Fruit fly (Drosophila melanogaster): ENCODE results near the gene CG33635.

DNA sequence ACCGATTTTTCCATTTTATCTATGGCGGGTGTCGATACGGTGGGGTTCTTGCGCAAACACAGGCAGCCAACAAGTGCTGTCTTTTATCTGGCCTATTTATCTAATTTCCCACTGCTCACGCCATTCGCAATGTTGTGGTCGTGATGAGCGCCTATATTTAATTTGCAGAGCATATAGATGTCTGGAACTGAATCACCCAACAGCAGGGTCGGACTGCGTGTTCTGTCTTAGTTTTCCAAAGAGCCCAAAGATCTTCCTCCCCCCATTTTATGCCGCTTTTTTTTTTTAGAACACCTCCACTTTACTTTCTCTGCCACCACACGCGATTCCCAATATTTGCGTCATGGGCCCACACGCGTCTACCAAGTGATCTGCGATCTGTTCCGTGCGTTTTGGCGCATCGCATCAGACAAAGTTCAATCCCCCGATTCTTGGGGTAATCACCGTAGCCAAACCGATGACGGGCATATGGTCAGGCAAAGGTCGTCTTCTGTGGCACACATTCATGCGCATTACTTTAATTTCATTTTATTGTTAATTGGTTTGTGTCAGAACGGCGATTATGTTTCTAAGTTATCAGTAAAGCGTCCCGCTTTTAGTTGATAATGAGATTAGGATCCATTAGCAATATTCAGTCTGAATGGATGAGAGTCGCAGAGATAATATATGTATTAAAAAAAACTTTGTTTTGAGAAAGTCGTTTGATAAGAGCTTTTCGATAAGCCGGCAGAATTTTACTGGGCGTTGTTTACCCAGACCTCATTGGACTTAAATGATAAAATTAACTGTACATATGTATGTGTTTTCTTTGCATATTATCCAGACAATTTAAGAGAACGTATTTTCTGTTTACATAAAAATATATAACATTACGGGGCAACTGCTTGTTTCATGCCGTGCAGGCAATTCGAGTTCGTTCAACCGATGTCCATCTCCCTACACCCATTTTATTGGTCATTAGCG lies 21.4 kb downstream of the CG33635 start:
- TF ChIP-seq h (optimal IDR thresholded peaks at IDR 0.05) (no peak), Sin3A (optimal IDR thresholded peaks at IDR 0.05) (no peak)

Measured in Kc167 (cell line).